Worm (Caenorhabditis elegans) whole organism, young adult: ENCODE measurements around the gene gcy-33.

ENCODE experiments used
- B0019.2 ChIP-seq: fragments of 200-800 bp; sonication (Bioruptor generic); conservative IDR thresholded peaks from 2 replicates; pipeline ENCODE4 v1.3.6; 2022; ENCODE audit warnings: missing genetic modification reagents, missing genetic modification characterization, missing compliant biosample characterization
- D2030.7 ChIP-seq: fragments of 200-800 bp; sonication (Bioruptor generic); IDR thresholded peaks from 2 replicates; pipeline ENCODE4 v1.3.6; 2022; ENCODE audit warnings: missing genetic modification reagents, missing genetic modification characterization, missing compliant biosample characterization
- F22D6.2 ChIP-seq: sonication (generic microtip); optimal IDR thresholded peaks from 2 replicates; lab custom pipeline; 2016; ENCODE audit warnings: mild to moderate bottlenecking, missing genetic modification characterization, missing compliant biosample characterization
- F33H1.4 ChIP-seq: fragments of 200-800 bp; sonication (Bioruptor generic); IDR thresholded peaks from 2 replicates; pipeline ENCODE4 v1.3.6; 2022; ENCODE audit warnings: missing genetic modification reagents, missing genetic modification characterization, missing compliant biosample characterization
- F49E8.2 ChIP-seq: sonication (generic microtip); optimal IDR thresholded peaks from 3 replicates; lab custom pipeline; 2017; ENCODE audit warnings: missing genetic modification characterization, mild to moderate bottlenecking, missing compliant biosample characterization, antibody characterized with exemption, moderate library complexity; ENCODE audit not compliant: insufficient read depth
- Y95B8A.8 ChIP-seq: fragments of 200-800 bp; sonication (Bioruptor generic); IDR thresholded peaks from 2 replicates; pipeline ENCODE4 v1.3.6; 2022; ENCODE audit warnings: missing genetic modification reagents, missing genetic modification characterization, missing compliant biosample characterization
- ZK185.1 ChIP-seq: sonication (generic microtip); optimal IDR thresholded peaks from 2 replicates; lab custom pipeline; 2016; ENCODE audit warnings: mild to moderate bottlenecking, missing genetic modification characterization, missing compliant biosample characterization; ENCODE audit not compliant: poor library complexity, severe bottlenecking
- atf-7 ChIP-seq: sonication (generic microtip); optimal IDR thresholded peaks from 2 replicates; lab custom pipeline; 2017; ENCODE audit warnings: mild to moderate bottlenecking, missing genetic modification characterization, missing compliant biosample characterization
- athp-1 ChIP-seq: sonication (generic microtip); optimal IDR thresholded peaks from 2 replicates; lab custom pipeline; 2017; ENCODE audit warnings: mild to moderate bottlenecking, missing genetic modification characterization, missing compliant biosample characterization
- attf-5 ChIP-seq: fragments of 200-800 bp; sonication (Bioruptor generic); optimal IDR thresholded peaks from 2 replicates; lab custom pipeline; 2018; ENCODE audit warnings: mild to moderate bottlenecking, missing genetic modification characterization, missing compliant biosample characterization
- cebp-1 ChIP-seq, 2 experiments: fragments of 200-800 bp in 1 of 2; sonication (Bioruptor generic) in 1 of 2; sonication (generic microtip) in 1 of 2; IDR thresholded peaks in 1 of 2; optimal IDR thresholded peaks in 1 of 2; 2 replicates each; pipeline versions ENCODE4 v1.3.6 to Lab custom; 2017 to 2022; ENCODE audit warnings: missing compliant biosample characterization in 2 of 2, missing genetic modification characterization in 2 of 2, mild to moderate bottlenecking in 1 of 2, missing genetic modification reagents in 1 of 2, moderate library complexity in 1 of 2
- ceh-100 ChIP-seq: fragments of 200-800 bp; sonication (Bioruptor generic); IDR thresholded peaks from 2 replicates; pipeline ENCODE4 v1.3.6; 2022; ENCODE audit warnings: missing genetic modification reagents, missing genetic modification characterization, missing compliant biosample characterization
- chd-7 ChIP-seq: sonication (generic microtip); optimal IDR thresholded peaks from 2 replicates; lab custom pipeline; 2016; ENCODE audit warnings: mild to moderate bottlenecking, missing genetic modification characterization, moderate library complexity, missing compliant biosample characterization
- die-1 ChIP-seq: sonication (generic microtip); optimal IDR thresholded peaks from 2 replicates; lab custom pipeline; 2016; ENCODE audit warnings: missing genotype, mild to moderate bottlenecking, missing genetic modification characterization, missing compliant biosample characterization
- dox-1 ChIP-seq: fragments of 200-800 bp; sonication (Bioruptor generic); IDR thresholded peaks from 2 replicates; pipeline ENCODE4 v1.3.6; 2022; ENCODE audit warnings: missing genetic modification reagents, missing genetic modification characterization, missing compliant biosample characterization
- dpl-1 ChIP-seq: fragments of 150-350 bp; optimal IDR thresholded peaks from 2 replicates; lab custom pipeline; 2014; ENCODE audit warnings: missing biosample characterization, missing genetic modification reagents, missing genetic modification characterization
- ets-4 ChIP-seq: fragments of 200-800 bp; sonication (Bioruptor generic); optimal IDR thresholded peaks from 2 replicates; lab custom pipeline; 2018; ENCODE audit warnings: mild to moderate bottlenecking, missing genetic modification characterization, missing compliant biosample characterization
- him-1 ChIP-seq: sonication (generic microtip); optimal IDR thresholded peaks from 2 replicates; lab custom pipeline; 2016; ENCODE audit warnings: missing genotype, missing genetic modification reagents, missing genetic modification characterization, missing compliant biosample characterization
- hmg-1.2 ChIP-seq: fragments of 200-800 bp; sonication (Bioruptor generic); IDR thresholded peaks from 2 replicates; pipeline ENCODE4 v1.3.6; 2022; ENCODE audit warnings: missing genetic modification reagents, missing genetic modification characterization, missing compliant biosample characterization
- lin-35 ChIP-seq, 3 experiments: fragments of 150-350 bp in 2 of 3; sonication (generic microtip) in 1 of 3; optimal IDR thresholded peaks; 2 replicates each; lab custom pipeline; 2014 to 2018; ENCODE audit warnings: missing biosample characterization in 3 of 3, missing genetic modification characterization in 3 of 3, missing genetic modification reagents in 3 of 3
- lir-1 ChIP-seq: fragments of 200-800 bp; sonication (Bioruptor generic); conservative IDR thresholded peaks from 2 replicates; pipeline ENCODE4 v1.3.6; 2022; ENCODE audit warnings: missing genetic modification reagents, missing genetic modification characterization, missing compliant biosample characterization
- lsy-27 ChIP-seq: sonication (generic microtip); optimal IDR thresholded peaks from 2 replicates; lab custom pipeline; 2017; ENCODE audit warnings: missing genetic modification characterization, mild to moderate bottlenecking, missing compliant biosample characterization, antibody characterized with exemption, missing genotype, borderline replicate concordance; ENCODE audit not compliant: insufficient read depth
- madf-10 ChIP-seq: sonication (generic microtip); optimal IDR thresholded peaks from 2 replicates; lab custom pipeline; 2016; ENCODE audit warnings: mild to moderate bottlenecking, missing genetic modification characterization, missing compliant biosample characterization
- madf-6 ChIP-seq: fragments of 200-800 bp; sonication (Bioruptor generic); IDR thresholded peaks from 2 replicates; pipeline ENCODE4 v1.3.6; 2022; ENCODE audit warnings: missing genetic modification reagents, missing genetic modification characterization, missing compliant biosample characterization
- madf-8 ChIP-seq: fragments of 200-800 bp; sonication (Bioruptor generic); conservative IDR thresholded peaks from 2 replicates; pipeline ENCODE4 v1.3.6; 2022; ENCODE audit warnings: missing genetic modification reagents, missing genetic modification characterization, missing compliant biosample characterization
- mel-28 ChIP-seq: sonication (generic microtip); optimal IDR thresholded peaks from 2 replicates; lab custom pipeline; 2016; ENCODE audit warnings: borderline replicate concordance, mild to moderate bottlenecking, missing genetic modification characterization, missing compliant biosample characterization
- nfya-1 ChIP-seq: sonication (generic microtip); optimal IDR thresholded peaks from 2 replicates; lab custom pipeline; 2017; ENCODE audit warnings: antibody characterized with exemption, missing compliant biosample characterization, missing genetic modification characterization, borderline replicate concordance; ENCODE audit not compliant: insufficient read depth
- nhr-80 ChIP-seq: sonication (generic microtip); optimal IDR thresholded peaks from 2 replicates; lab custom pipeline; 2016; ENCODE audit warnings: missing genetic modification characterization, missing compliant biosample characterization
- rcor-1 ChIP-seq: fragments of 200-800 bp; sonication (Bioruptor generic); IDR thresholded peaks from 2 replicates; pipeline ENCODE4 v1.3.6; 2022; ENCODE audit warnings: missing genetic modification reagents, missing genetic modification characterization, missing compliant biosample characterization
- snpc-1.3 ChIP-seq: sonication (generic microtip); optimal IDR thresholded peaks from 2 replicates; lab custom pipeline; 2017; ENCODE audit warnings: missing genetic modification characterization, mild to moderate bottlenecking, missing compliant biosample characterization, antibody characterized with exemption, moderate library complexity, missing genotype, missing genetic modification reagents; ENCODE audit not compliant: insufficient read depth
- snpc-3.4 ChIP-seq: sonication (generic microtip); optimal IDR thresholded peaks from 2 replicates; lab custom pipeline; 2017; ENCODE audit warnings: missing genetic modification characterization, mild to moderate bottlenecking, missing compliant biosample characterization, antibody characterized with exemption, moderate library complexity, missing genotype, missing genetic modification reagents
- snpc-4 ChIP-seq, 5 experiments: fragments of 150-350 bp in 1 of 5; sonication (generic microtip) in 4 of 5; optimal IDR thresholded peaks; 2 replicates each; lab custom pipeline; 2014 to 2018; ENCODE audit warnings: missing genetic modification characterization in 5 of 5, missing biosample characterization in 3 of 5, antibody characterized with exemption in 2 of 5, mild to moderate bottlenecking in 2 of 5, missing compliant biosample characterization in 2 of 5, missing genotype in 2 of 5, moderate library complexity in 2 of 5, missing genetic modification reagents in 1 of 5
- tbp1 ChIP-seq: fragments of 200-800 bp; sonication (Bioruptor generic); optimal IDR thresholded peaks from 2 replicates; lab custom pipeline; 2018; ENCODE audit warnings: mild to moderate bottlenecking, missing genetic modification characterization, missing compliant biosample characterization
- ztf-18 ChIP-seq: sonication (generic microtip); optimal IDR thresholded peaks from 2 replicates; lab custom pipeline; 2016; ENCODE audit warnings: missing genotype, mild to moderate bottlenecking, missing genetic modification characterization, missing compliant biosample characterization
- ztf-26 ChIP-seq: sonication (generic microtip); optimal IDR thresholded peaks from 2 replicates; lab custom pipeline; 2017; ENCODE audit warnings: missing genetic modification characterization, missing compliant biosample characterization
- ztf-28 ChIP-seq: fragments of 200-800 bp; sonication (Bioruptor generic); IDR thresholded peaks from 2 replicates; pipeline ENCODE4 v1.3.6; 2022; ENCODE audit warnings: missing genetic modification reagents, missing genetic modification characterization, missing compliant biosample characterization
- ztf-3 ChIP-seq: fragments of 200-800 bp; sonication (Bioruptor generic); optimal IDR thresholded peaks from 2 replicates; lab custom pipeline; 2018; ENCODE audit warnings: mild to moderate bottlenecking, missing genetic modification characterization, missing compliant biosample characterization

The gcy-33 gene

DNA sequence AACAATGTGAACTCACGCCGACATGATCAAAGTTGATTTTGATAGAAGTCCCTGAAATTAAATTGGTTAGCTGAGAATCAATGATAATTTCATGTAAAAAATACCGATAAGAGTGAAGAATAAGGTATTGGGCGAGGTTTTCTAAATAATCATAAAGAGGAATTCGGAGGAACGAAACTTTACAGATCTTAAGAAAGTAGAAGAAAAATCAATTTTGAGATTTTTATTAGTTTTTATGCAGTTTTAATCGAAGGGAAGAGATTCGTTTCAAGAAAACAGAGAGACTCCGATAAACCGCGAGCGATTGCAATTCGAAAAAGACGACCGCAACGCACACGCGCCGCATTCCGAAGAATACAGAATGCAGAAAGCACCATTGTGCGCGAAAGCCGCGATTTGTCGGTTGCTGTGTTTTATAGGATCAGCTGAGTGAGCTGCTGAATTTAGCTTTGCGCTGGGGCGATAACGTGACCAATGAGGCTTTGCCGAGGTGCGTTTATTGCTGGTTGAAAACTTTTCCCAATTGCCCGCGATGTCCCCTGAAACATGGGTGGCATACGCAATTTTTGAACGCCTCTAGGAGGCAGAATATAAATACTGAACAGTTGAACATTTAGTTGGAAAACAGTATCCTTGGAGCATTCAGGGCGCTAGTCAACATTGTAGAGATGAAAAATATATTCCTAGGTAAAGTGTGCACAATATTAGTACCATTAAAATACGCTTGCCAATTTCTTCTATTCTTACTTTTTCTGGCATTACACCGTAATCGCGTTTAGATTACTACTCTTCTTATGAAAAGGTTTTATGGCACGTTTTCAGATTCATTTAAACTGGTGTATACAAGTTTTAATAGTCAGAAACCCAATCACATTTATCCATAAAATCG lies 21.7 kb downstream of the gcy-33 start, which contains the start of gene snr-4 (continued):
- TF ChIP-seq F22D6.2 (tag; lab: Kevin White, UChicago) (peak; percentile 49), ztf-3 (peak; percentile 10), Y95B8A.8 (no peak), ceh-100 (peak; percentile 85), lir-1 (GFP tag; lab: Robert Waterston, UW) (peak; percentile 79), F49E8.2 (tag; lab: Kevin White, UChicago) (peak; percentile 93), madf-8 (GFP tag; lab: Robert Waterston, UW) (peak; percentile 65), ztf-26 (peak; percentile 76), lsy-27 (tag; lab: Kevin White, UChicago) (peak; percentile 74), atf-7 (tag; lab: Kevin White, UChicago) (peak; percentile 81), snpc-4 (GFP tag; optimal IDR thresholded peaks at IDR 0.05; lab: Kevin White, UChicago) (peak; percentile 99), snpc-4 (tag; optimal IDR thresholded peaks at IDR 0.05; lab: Kevin White, UChicago) (peak; percentile 99 to 100 (median 99))

DNA sequence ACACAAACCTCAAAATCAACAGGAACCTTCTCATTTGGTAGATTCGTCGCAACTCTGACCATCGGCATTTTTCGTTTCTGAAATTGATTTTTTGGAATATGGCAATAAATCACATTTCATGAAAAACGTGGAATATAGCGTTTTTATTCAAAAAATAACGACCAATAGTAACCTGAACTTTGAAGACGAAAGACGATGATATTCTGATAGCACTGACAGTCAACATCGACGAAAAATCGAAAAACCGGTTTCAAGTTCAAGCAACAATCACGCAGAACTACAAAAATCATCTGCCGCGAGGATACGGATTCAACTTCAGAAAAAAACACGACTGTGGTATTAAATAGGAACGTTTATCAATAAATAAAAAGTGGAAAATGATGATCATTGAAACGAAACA lies 23.4 kb downstream of the gcy-33 start, which contains the start of gene mif-2:
TSS of gene mif-2 (minus strand) at position 281 of the 400 bp plus-strand sequence.
- TF ChIP-seq ztf-28 (GFP tag; lab: Robert Waterston, UW) = no peak
- TF ChIP-seq nfya-1 (tag; lab: Kevin White, UChicago) = no peak
- no peak for TF ChIP-seq hmg-1.2 (GFP tag; lab: Robert Waterston, UW)
- TF ChIP-seq dpl-1 (GFP tag; lab: Kevin White, UChicago) = no peak
- TF ChIP-seq B0019.2 (GFP tag; lab: Robert Waterston, UW) = no peak
- peak; percentile 19 for TF ChIP-seq F49E8.2 (tag; lab: Kevin White, UChicago)
- no peak for TF ChIP-seq madf-10 (tag; lab: Kevin White, UChicago)
- TF ChIP-seq F33H1.4 (GFP tag; lab: Robert Waterston, UW) = no peak
- no peak for TF ChIP-seq lin-35 (GFP tag; optimal IDR thresholded peaks at IDR 0.05; lab: Kevin White, UChicago)
- 0 out of 2 replicates have a peak, but pooled peaks have one; percentile 5 for TF ChIP-seq madf-6 (GFP tag; lab: Robert Waterston, UW)
- TF ChIP-seq snpc-1.3 = peak; percentile 5
- no peak for TF ChIP-seq D2030.7 (GFP tag; lab: Robert Waterston, UW)
- no peak for TF ChIP-seq ets-4 (GFP tag; lab: Kevin White, UChicago)
- peak; percentile 43 for TF ChIP-seq snpc-3.4
- no peak for TF ChIP-seq snpc-4 (GFP tag; optimal IDR thresholded peaks at IDR 0.05; lab: Kevin White, UChicago)
- TF ChIP-seq snpc-4 (tag; optimal IDR thresholded peaks at IDR 0.05; lab: Kevin White, UChicago) = peak in 1 of 4 experiments; percentile 61
- TF ChIP-seq athp-1 (tag; lab: Kevin White, UChicago) = no peak
- TF ChIP-seq him-1 (tag; lab: Kevin White, UChicago) = peak; percentile 14
- TF ChIP-seq dox-1 (GFP tag; lab: Robert Waterston, UW) = no peak
- no peak for TF ChIP-seq mel-28
- no peak for TF ChIP-seq chd-7 (tag; lab: Kevin White, UChicago)
- TF ChIP-seq madf-8 (GFP tag; lab: Robert Waterston, UW) = no peak

DNA sequence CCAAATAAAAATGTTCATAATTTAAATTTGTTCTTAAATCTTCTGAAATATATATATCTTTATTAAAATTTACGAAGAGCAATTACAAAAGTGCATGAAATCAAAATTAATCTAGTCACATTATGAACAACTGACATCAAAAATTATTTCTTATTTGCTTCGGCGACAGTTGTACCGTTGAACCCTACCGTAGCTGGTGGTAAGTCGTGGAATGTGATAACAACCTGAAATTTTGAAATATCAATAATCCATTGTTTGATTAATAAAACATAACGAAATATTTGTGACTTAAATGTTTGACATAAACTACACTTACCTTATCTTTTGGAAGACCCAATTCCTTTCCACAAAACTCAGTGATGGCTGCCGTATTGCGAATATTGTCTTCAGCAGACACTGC lies 24.9 kb downstream of the gcy-33 start:
- TF ChIP-seq ztf-18 (no peak), hmg-1.2 (GFP tag; lab: Robert Waterston, UW) (0 out of 2 replicates have a peak, but pooled peaks have one; percentile 9), madf-10 (tag; lab: Kevin White, UChicago) (peak; percentile 19), die-1 (tag; lab: Kevin White, UChicago) (no peak), ZK185.1 (tag; lab: Kevin White, UChicago) (peak; percentile 7), ztf-26 (no peak), dpl-1 (GFP tag; lab: Kevin White, UChicago) (no peak), F49E8.2 (tag; lab: Kevin White, UChicago) (no peak), attf-5 (no peak), tbp1 (peak; percentile 5), snpc-4 (GFP tag; optimal IDR thresholded peaks at IDR 0.05; lab: Kevin White, UChicago) (no peak), snpc-4 (tag; optimal IDR thresholded peaks at IDR 0.05; lab: Kevin White, UChicago) (peak in 1 of 4 experiments; percentile 9), nhr-80 (tag; lab: Kevin White, UChicago) (peak; percentile 66), cebp-1 (GFP tag; IDR thresholded peaks at IDR 0.05; lab: Robert Waterston, UW) (no peak), cebp-1 (tag; optimal IDR thresholded peaks at IDR 0.05; lab: Kevin White, UChicago) (peak; percentile 52), rcor-1 (GFP tag; lab: Robert Waterston, UW) (no peak)
